Worm (Caenorhabditis elegans): Measurements from ENCODE around the gene cutl-28.

Gene cutl-28

ce11 chrIV:730937-731336 is 46.6 kb downstream of the cutl-28 start, which contains the start of gene srt-24:
Gene srt-24 (minus strand): TSS chrIV:731037.
- TF ChIP-seq nhr-76 (tag; optimal IDR thresholded peaks at IDR 0.05) (no peak), elt-1 (tag; optimal IDR thresholded peaks at IDR 0.05) (no peak), nhr-67 (tag; optimal IDR thresholded peaks at IDR 0.05) (no peak), fkh-2 (tag; optimal IDR thresholded peaks at IDR 0.05) (no peak), fos-1 (tag; optimal IDR thresholded peaks at IDR 0.05) (no peak), elt-2 (tag; optimal IDR thresholded peaks at IDR 0.05) (no peak), egl-27 (tag; optimal IDR thresholded peaks at IDR 0.05) (no peak), nfya-1 (tag; optimal IDR thresholded peaks at IDR 0.05; ENCODE audit: insufficient read depth) (no peak), nhr-23 (tag; optimal IDR thresholded peaks at IDR 0.05) (no peak), unc-39 (tag; optimal IDR thresholded peaks at IDR 0.05) (no peak), elt-3 (tag; optimal IDR thresholded peaks at IDR 0.05) (no peak), jun-1 (tag; optimal IDR thresholded peaks at IDR 0.05) (no peak), hmg-11 (tag; optimal IDR thresholded peaks at IDR 0.05) (no peak), pha-4 (tag; optimal IDR thresholded peaks at IDR 0.05) (no peak), pqm-1 (tag; optimal IDR thresholded peaks at IDR 0.05) (no peak), ceh-16 (tag; optimal IDR thresholded peaks at IDR 0.05) (no peak), ceh-82 (tag; optimal IDR thresholded peaks at IDR 0.05) (no peak), lsy-12 (tag; optimal IDR thresholded peaks at IDR 0.05) (no peak), egl-5 (tag; optimal IDR thresholded peaks at IDR 0.05) (no peak)

- TF ChIP-seq tbx-2 (tag; optimal IDR thresholded peaks at IDR 0.05) (no peak), nhr-23 (tag; optimal IDR thresholded peaks at IDR 0.05) (no peak), nhr-77 (tag; optimal IDR thresholded peaks at IDR 0.05) (no peak), mml-1 (tag; optimal IDR thresholded peaks at IDR 0.05) (no peak), elt-1 (tag; optimal IDR thresholded peaks at IDR 0.05) (no peak), ceh-9 (tag; optimal IDR thresholded peaks at IDR 0.05) (no peak), nfya-1 (tag; optimal IDR thresholded peaks at IDR 0.05; ENCODE audit: insufficient read depth) (no peak), nhr-67 (tag; optimal IDR thresholded peaks at IDR 0.05) (no peak), eor-1 (tag; optimal IDR thresholded peaks at IDR 0.05) (no peak), nhr-25 (tag; optimal IDR thresholded peaks at IDR 0.05) (no peak), fkh-2 (tag; optimal IDR thresholded peaks at IDR 0.05) (no peak), egl-5 (tag; optimal IDR thresholded peaks at IDR 0.05) (no peak), lin-39 (tag; optimal IDR thresholded peaks at IDR 0.05) (no peak)
Measured at ce11 chrIV:736447-736846, 52.1 kb downstream of the cutl-28 start, which contains the start of gene kvs-5. Gene kvs-5 (plus strand): TSS chrIV:736747.
